Fruit fly (Drosophila melanogaster) whole organism, wandering third instar larva: ENCODE measurements around the gene CG32544.

Experiments used
- CG32264 ChIP-seq: fragments of 200-800 bp; sonication (Bioruptor generic); optimal IDR thresholded peaks from 2 replicates; lab custom pipeline; 2016; ENCODE audit warnings: missing biosample characterization, missing genetic modification characterization
- CG9705 ChIP-seq: fragments of 200-800 bp; sonication (Bioruptor generic); optimal IDR thresholded peaks from 2 replicates; lab custom pipeline; 2018; ENCODE audit warnings: missing biosample characterization, mild to moderate bottlenecking, missing genetic modification characterization
- CrebA ChIP-seq: fragments of 200-800 bp; sonication (Bioruptor generic); optimal IDR thresholded peaks from 2 replicates; lab custom pipeline; 2016; ENCODE audit warnings: missing biosample characterization, mild to moderate bottlenecking, missing genetic modification characterization, borderline replicate concordance
- Dfd ChIP-seq: fragments of >200 bp; optimal IDR thresholded peaks from 2 replicates; lab custom pipeline; 2017; ENCODE audit warnings: missing biosample characterization, missing genetic modification characterization
- Dif ChIP-seq: fragments of 200-275, 200-300 bp; sonication (Bioruptor generic); optimal IDR thresholded peaks from 2 replicates; lab custom pipeline; 2018; ENCODE audit warnings: missing biosample characterization, missing genetic modification characterization; ENCODE audit not compliant: partially characterized antibody
- GATAd ChIP-seq: sonication (Bioruptor generic); optimal IDR thresholded peaks from 2 replicates; lab custom pipeline; 2016; ENCODE audit warnings: missing biosample characterization, missing genetic modification characterization
- HLH106 ChIP-seq: fragments of 200-800 bp; optimal IDR thresholded peaks from 3 replicates; lab custom pipeline; 2019; ENCODE audit warnings: missing biosample characterization, mild to moderate bottlenecking, missing genetic modification characterization, moderate library complexity
- Hnf4 ChIP-seq: fragments of 200-800 bp; sonication (Bioruptor generic); optimal IDR thresholded peaks from 2 replicates; lab custom pipeline; 2016; ENCODE audit warnings: missing biosample characterization, mild to moderate bottlenecking, missing genetic modification characterization
- Hr78 ChIP-seq: fragments of >200 bp; optimal IDR thresholded peaks from 2 replicates; lab custom pipeline; 2017; ENCODE audit warnings: missing biosample characterization, missing genetic modification characterization
- Jra ChIP-seq: sonication (Bioruptor generic); optimal IDR thresholded peaks from 2 replicates; lab custom pipeline; 2016; ENCODE audit warnings: missing biosample characterization, missing genetic modification characterization
- Mio ChIP-seq: sonication (Bioruptor generic); optimal IDR thresholded peaks from 2 replicates; lab custom pipeline; 2016; ENCODE audit warnings: missing biosample characterization, missing genetic modification characterization
- Myc ChIP-seq: fragments of >200 bp; optimal IDR thresholded peaks from 2 replicates; lab custom pipeline; 2017
- N ChIP-seq: fragments of >200 bp; optimal IDR thresholded peaks from 2 replicates; lab custom pipeline; 2018; ENCODE audit warnings: missing biosample characterization, missing external identifiers, missing genetic modification characterization
- OdsH ChIP-seq: fragments of 200-800 bp; sonication (Bioruptor generic); optimal IDR thresholded peaks from 2 replicates; lab custom pipeline; 2016; ENCODE audit warnings: missing biosample characterization, mild to moderate bottlenecking, missing genetic modification characterization
- Sp1 ChIP-seq: fragments of 200-800 bp; sonication (Bioruptor generic); optimal IDR thresholded peaks from 3 replicates; lab custom pipeline; 2019; ENCODE audit warnings: missing biosample characterization, mild to moderate bottlenecking, missing genetic modification characterization, moderate library complexity
- Vsx2 ChIP-seq: fragments of 200-300, 225-300 bp; sonication (Bioruptor generic); optimal IDR thresholded peaks from 2 replicates; lab custom pipeline; 2018; ENCODE audit warnings: missing biosample characterization, missing genetic modification characterization; ENCODE audit not compliant: partially characterized antibody
- br ChIP-seq: fragments of 200-800 bp; sonication (Bioruptor generic); optimal IDR thresholded peaks from 2 replicates; lab custom pipeline; 2016; ENCODE audit warnings: missing biosample characterization, missing genetic modification characterization
- brk ChIP-seq: fragments of 200-800 bp; sonication (Bioruptor generic); optimal IDR thresholded peaks from 2 replicates; lab custom pipeline; 2016; ENCODE audit warnings: missing biosample characterization, mild to moderate bottlenecking, missing genetic modification characterization
- dl ChIP-seq, 2 experiments: fragments of 175-275, 200-275 bp in 1 of 2; fragments of 200-275 bp in 1 of 2; sonication (Bioruptor generic); optimal IDR thresholded peaks; lab custom pipeline; 2018; ENCODE audit warnings: mild to moderate bottlenecking in 2 of 2, missing biosample characterization in 2 of 2, missing genetic modification characterization in 2 of 2, moderate library complexity in 2 of 2; ENCODE audit not compliant: partially characterized antibody in 2 of 2, insufficient read depth in 1 of 2
- dsf ChIP-seq: sonication (Bioruptor generic); optimal IDR thresholded peaks from 2 replicates; lab custom pipeline; 2016; ENCODE audit warnings: missing biosample characterization, missing genetic modification characterization, borderline replicate concordance
- ey ChIP-seq: fragments of 200-800 bp; sonication (Bioruptor generic); optimal IDR thresholded peaks from 2 replicates; lab custom pipeline; 2016; ENCODE audit warnings: missing biosample characterization, missing genetic modification characterization
- foxo ChIP-seq, 2 experiments: fragments of 200-800 bp; sonication (Bioruptor generic); optimal IDR thresholded peaks; 2 replicates in 1 of 2; 3 replicates in 1 of 2; lab custom pipeline; 2016 to 2017; ENCODE audit warnings: missing biosample characterization in 2 of 2, missing genetic modification characterization in 2 of 2
- fru ChIP-seq: fragments of 200-800 bp; sonication (Bioruptor generic); optimal IDR thresholded peaks from 3 replicates; lab custom pipeline; 2016; ENCODE audit warnings: missing biosample characterization, mild to moderate bottlenecking, missing genetic modification characterization
- jim ChIP-seq: fragments of 175-275, 200-325 bp; sonication (Bioruptor generic); optimal IDR thresholded peaks from 2 replicates; lab custom pipeline; 2016; ENCODE audit warnings: missing biosample characterization, mild to moderate bottlenecking, missing genetic modification characterization
- lola ChIP-seq: fragments of >200 bp; optimal IDR thresholded peaks from 2 replicates; lab custom pipeline; 2017; ENCODE audit warnings: missing biosample characterization, missing genetic modification characterization
- pan ChIP-seq: fragments of >200 bp; optimal IDR thresholded peaks from 2 replicates; lab custom pipeline; 2017
- psq ChIP-seq: fragments of 200-800 bp; sonication (Bioruptor generic); optimal IDR thresholded peaks from 3 replicates; lab custom pipeline; 2017; ENCODE audit warnings: missing biosample characterization, mild to moderate bottlenecking, missing genetic modification characterization, moderate library complexity
- sage ChIP-seq: fragments of 200-800 bp; sonication (Bioruptor generic); optimal IDR thresholded peaks from 2 replicates; lab custom pipeline; 2016; ENCODE audit warnings: missing biosample characterization, mild to moderate bottlenecking, missing genetic modification characterization
- sv ChIP-seq: fragments of 200-800 bp; sonication (Bioruptor generic); optimal IDR thresholded peaks from 3 replicates; lab custom pipeline; 2016; ENCODE audit warnings: missing biosample characterization, missing genetic modification characterization
- tai ChIP-seq: sonication (Bioruptor generic); optimal IDR thresholded peaks from 2 replicates; lab custom pipeline; 2016; ENCODE audit warnings: missing biosample characterization, missing genetic modification characterization
- usp ChIP-seq: fragments of >200 bp; optimal IDR thresholded peaks from 2 replicates; lab custom pipeline; 2017; ENCODE audit warnings: missing biosample characterization, missing genetic modification characterization
- woc ChIP-seq: sonication (Bioruptor generic); optimal IDR thresholded peaks from 2 replicates; lab custom pipeline; 2016; ENCODE audit warnings: missing biosample characterization, mild to moderate bottlenecking, missing genetic modification characterization

The CG32544 gene

dm6 chrX:18835003-18835402 is 25.1 kb upstream of the CG32544 start:
- TF ChIP-seq psq (GFP tag; lab: Kevin White, UChicago) (peak; percentile 13), jim (GFP tag; lab: Kevin White, UChicago) (no peak)

- TF ChIP-seq foxo (GFP tag; optimal IDR thresholded peaks at IDR 0.05; lab: Kevin White, UChicago) (no peak), Dfd (GFP tag; lab: Kevin White, UChicago) (no peak), ey (GFP tag; lab: Kevin White, UChicago) (no peak), HLH106 (tag; lab: Kevin White, UChicago) (no peak), sage (GFP tag; lab: Kevin White, UChicago) (no peak)
- TF ChIP-seq, all 38 proteins: peak for 0
Measured at dm6 chrX:18835500-18835899, 24.6 kb upstream of the CG32544 start.

- TF ChIP-seq HLH106 (tag; lab: Kevin White, UChicago) (no peak), CrebA (GFP tag; lab: Kevin White, UChicago) (no peak), usp (GFP tag; lab: Kevin White, UChicago) (no peak), lola (GFP tag; lab: Kevin White, UChicago) (no peak), woc (no peak), foxo (GFP tag; optimal IDR thresholded peaks at IDR 0.05; lab: Kevin White, UChicago) (no peak), tai (no peak), dl (GFP tag; optimal IDR thresholded peaks at IDR 0.05; lab: Kevin White, UChicago; ENCODE audit: insufficient read depth in 1 of 2, partially characterized antibody in 2 of 2) (no peak), brk (GFP tag; lab: Kevin White, UChicago) (no peak), sv (GFP tag; lab: Kevin White, UChicago) (no peak)
Measured at dm6 chrX:18836315-18836714, 23.8 kb upstream of the CG32544 start.

- TF ChIP-seq ey (GFP tag; lab: Kevin White, UChicago) = no peak
- TF ChIP-seq CG9705 (GFP tag; lab: Kevin White, UChicago) = no peak
- TF ChIP-seq Dif = no peak
- no peak for TF ChIP-seq foxo (GFP tag; optimal IDR thresholded peaks at IDR 0.05; lab: Kevin White, UChicago)
- no peak for TF ChIP-seq br (GFP tag; lab: Kevin White, UChicago)
- no peak for TF ChIP-seq Mio (GFP tag; lab: Kevin White, UChicago)
- TF ChIP-seq sv (GFP tag; lab: Kevin White, UChicago) = no peak
- no peak for TF ChIP-seq woc
- TF ChIP-seq Vsx2 = no peak
- no peak for TF ChIP-seq Dfd (GFP tag; lab: Kevin White, UChicago)
- TF ChIP-seq GATAd (GFP tag; lab: Kevin White, UChicago) = no peak
- TF ChIP-seq Myc (lab: Kevin White, UChicago) = no peak
- no peak for TF ChIP-seq psq (GFP tag; lab: Kevin White, UChicago)
- no peak for TF ChIP-seq CrebA (GFP tag; lab: Kevin White, UChicago)
- TF ChIP-seq Hr78 (GFP tag; lab: Kevin White, UChicago) = no peak
- TF ChIP-seq Hnf4 (GFP tag; lab: Kevin White, UChicago) = no peak
- no peak for TF ChIP-seq dl (GFP tag; optimal IDR thresholded peaks at IDR 0.05; lab: Kevin White, UChicago; ENCODE audit: insufficient read depth in 1 of 2, partially characterized antibody in 2 of 2)
Measured at dm6 chrX:18837046-18837445, 23.0 kb upstream of the CG32544 start.

- TF ChIP-seq psq (GFP tag; lab: Kevin White, UChicago) = no peak
- TF ChIP-seq N = no peak
- no peak for TF ChIP-seq jim (GFP tag; lab: Kevin White, UChicago)
- TF ChIP-seq HLH106 (tag; lab: Kevin White, UChicago) = no peak
- no peak for TF ChIP-seq Sp1 (GFP tag; lab: Kevin White, UChicago)
- TF ChIP-seq ey (GFP tag; lab: Kevin White, UChicago) = no peak
Measured at dm6 chrX:18838470-18838869, 21.6 kb upstream of the CG32544 start.

dm6 chrX:18838929-18839576 is 21.0 kb upstream of the CG32544 start:
- TF ChIP-seq Jra (no peak), Sp1 (GFP tag; lab: Kevin White, UChicago) (peak; percentile 30), CG32264 (GFP tag; lab: Kevin White, UChicago) (no peak), Dif (no peak), pan (lab: Kevin White, UChicago) (no peak), psq (GFP tag; lab: Kevin White, UChicago) (peak; percentile 2), ey (GFP tag; lab: Kevin White, UChicago) (no peak), Hr78 (GFP tag; lab: Kevin White, UChicago) (no peak), Myc (lab: Kevin White, UChicago) (no peak), OdsH (no peak), sv (GFP tag; lab: Kevin White, UChicago) (no peak), dsf (no peak), fru (no peak), CG9705 (GFP tag; lab: Kevin White, UChicago) (peak; percentile 5)
